Worm (Caenorhabditis elegans): ENCODE measurements around the gene Y38C1AA.7.
A peak's percentile ranks its signal among the peaks of the same experiment; 100 is the strongest.

Y38C1AA.7 gene

DNA sequence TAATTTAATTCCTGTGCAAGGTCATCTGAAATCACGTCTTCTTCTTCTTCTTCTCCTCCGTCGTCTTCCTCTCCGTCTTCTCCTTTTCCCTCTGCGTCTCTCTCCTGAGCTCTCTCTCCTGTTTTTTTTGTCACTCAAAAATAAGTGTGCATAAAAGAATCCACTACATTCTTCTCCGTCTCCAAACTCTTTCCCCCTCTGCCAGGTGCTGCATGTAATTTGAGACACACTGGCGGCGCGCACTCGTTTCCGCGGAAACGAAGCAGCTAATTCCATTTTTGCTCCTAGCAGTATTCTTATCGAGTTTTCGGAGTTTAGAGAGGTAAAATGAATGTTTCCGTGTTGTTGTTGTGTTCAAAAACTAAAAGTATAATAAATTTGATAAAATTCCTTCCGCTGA lies 27.3 kb downstream of the Y38C1AA.7 start:
- TF ChIP-seq ztf-29 (GFP tag; IDR thresholded peaks at IDR 0.05) (no peak), flt-1 (GFP tag; IDR thresholded peaks at IDR 0.05) (no peak), tab-1 (GFP tag; IDR thresholded peaks at IDR 0.05) (no peak), ref-1 (GFP tag; conservative IDR thresholded peaks at IDR 0.05) (no peak), klf-2 (GFP tag; conservative IDR thresholded peaks at IDR 0.05) (no peak), T22C8.4 (GFP tag; IDR thresholded peaks at IDR 0.05) (no peak), med-1 (GFP tag; optimal IDR thresholded peaks at IDR 0.05; ENCODE audit: insufficient read depth) (no peak), ztf-23 (GFP tag; IDR thresholded peaks at IDR 0.05) (no peak), cog-1 (tag; optimal IDR thresholded peaks at IDR 0.05) (no peak)

- TF ChIP-seq ref-1 (GFP tag; conservative IDR thresholded peaks at IDR 0.05) (no peak), flt-1 (GFP tag; IDR thresholded peaks at IDR 0.05) (no peak), T22C8.4 (GFP tag; IDR thresholded peaks at IDR 0.05) (no peak), med-1 (GFP tag; optimal IDR thresholded peaks at IDR 0.05; ENCODE audit: insufficient read depth) (no peak), tab-1 (GFP tag; IDR thresholded peaks at IDR 0.05) (no peak), klf-2 (GFP tag; conservative IDR thresholded peaks at IDR 0.05) (no peak), ztf-29 (GFP tag; IDR thresholded peaks at IDR 0.05) (no peak), ztf-23 (GFP tag; IDR thresholded peaks at IDR 0.05) (no peak), cog-1 (tag; optimal IDR thresholded peaks at IDR 0.05) (no peak)
Observed at ce11 chrIV:187336-187735, 28.6 kb downstream of the Y38C1AA.7 start.

- TF ChIP-seq tab-1 (GFP tag; IDR thresholded peaks at IDR 0.05) (no peak), ztf-29 (GFP tag; IDR thresholded peaks at IDR 0.05) (no peak)
Observed at ce11 chrIV:189087-189486, 30.3 kb downstream of the Y38C1AA.7 start.

- TF ChIP-seq med-1 (GFP tag; optimal IDR thresholded peaks at IDR 0.05; ENCODE audit: insufficient read depth) (no peak), T22C8.4 (GFP tag; IDR thresholded peaks at IDR 0.05) (no peak), cog-1 (tag; optimal IDR thresholded peaks at IDR 0.05) (peak; percentile 74), flt-1 (GFP tag; IDR thresholded peaks at IDR 0.05) (peak; percentile 84), ztf-23 (GFP tag; IDR thresholded peaks at IDR 0.05) (peak; percentile 70; the same call in 1 of the 2 replicates), ref-1 (GFP tag; conservative IDR thresholded peaks at IDR 0.05) (no peak), tab-1 (GFP tag; IDR thresholded peaks at IDR 0.05) (no peak), klf-2 (GFP tag; conservative IDR thresholded peaks at IDR 0.05) (no peak), ztf-29 (GFP tag; IDR thresholded peaks at IDR 0.05) (no peak)
Observed at ce11 chrIV:192046-192445, 33.3 kb downstream of the Y38C1AA.7 start, which contains the start of gene Y38C1AA.12. Gene Y38C1AA.12, plus strand, starts transcription at chrIV:192256.

DNA sequence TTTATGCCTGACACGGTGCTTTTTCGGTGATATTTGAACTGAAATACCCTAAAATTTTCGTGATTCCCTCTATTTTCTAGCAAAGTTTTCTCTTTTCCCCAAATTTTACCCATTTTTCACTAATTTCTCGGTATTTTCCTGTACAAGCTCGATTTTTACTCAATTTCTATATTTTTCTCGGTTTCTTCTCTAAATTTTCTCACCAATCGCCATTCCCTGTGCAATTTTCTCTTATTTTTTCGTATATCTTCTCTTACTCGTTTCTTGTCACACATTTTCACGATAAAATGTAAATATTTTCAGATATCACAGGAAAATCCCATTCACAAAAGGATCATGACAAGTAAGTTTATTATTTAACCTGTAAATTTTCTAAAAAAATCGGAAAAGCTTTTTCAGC lies 35.7 kb downstream of the Y38C1AA.7 start, which contains the start of gene csn-3:
Gene csn-3, plus strand, starts transcription at position 301 of the 400 bp plus-strand sequence.
- TF ChIP-seq ztf-23 (GFP tag; IDR thresholded peaks at IDR 0.05) (no peak), klf-2 (GFP tag; conservative IDR thresholded peaks at IDR 0.05) (no peak), ref-1 (GFP tag; conservative IDR thresholded peaks at IDR 0.05) (no peak), med-1 (GFP tag; optimal IDR thresholded peaks at IDR 0.05; ENCODE audit: insufficient read depth) (no peak), ztf-29 (GFP tag; IDR thresholded peaks at IDR 0.05) (no peak), flt-1 (GFP tag; IDR thresholded peaks at IDR 0.05) (no peak), tab-1 (GFP tag; IDR thresholded peaks at IDR 0.05) (no peak), T22C8.4 (GFP tag; IDR thresholded peaks at IDR 0.05) (no peak), cog-1 (tag; optimal IDR thresholded peaks at IDR 0.05) (no peak)

ce11 chrIV:202921-203652 lies 44.3 kb downstream of the Y38C1AA.7 start, which contains the start of gene gfrp-1:
Gene gfrp-1, plus strand, starts transcription at chrIV:203602.
- no peak for TF ChIP-seq ref-1 (GFP tag; conservative IDR thresholded peaks at IDR 0.05)
- no peak for TF ChIP-seq flt-1 (GFP tag; IDR thresholded peaks at IDR 0.05)
- no peak for TF ChIP-seq tab-1 (GFP tag; IDR thresholded peaks at IDR 0.05)
- no peak for TF ChIP-seq ztf-23 (GFP tag; IDR thresholded peaks at IDR 0.05)
- TF ChIP-seq med-1 (GFP tag; optimal IDR thresholded peaks at IDR 0.05; ENCODE audit: insufficient read depth), result no peak
- TF ChIP-seq klf-2 (GFP tag; conservative IDR thresholded peaks at IDR 0.05), result no peak
- TF ChIP-seq cog-1 (tag; optimal IDR thresholded peaks at IDR 0.05), result no peak
- no peak for TF ChIP-seq ztf-29 (GFP tag; IDR thresholded peaks at IDR 0.05)
- no peak for TF ChIP-seq T22C8.4 (GFP tag; IDR thresholded peaks at IDR 0.05)

DNA sequence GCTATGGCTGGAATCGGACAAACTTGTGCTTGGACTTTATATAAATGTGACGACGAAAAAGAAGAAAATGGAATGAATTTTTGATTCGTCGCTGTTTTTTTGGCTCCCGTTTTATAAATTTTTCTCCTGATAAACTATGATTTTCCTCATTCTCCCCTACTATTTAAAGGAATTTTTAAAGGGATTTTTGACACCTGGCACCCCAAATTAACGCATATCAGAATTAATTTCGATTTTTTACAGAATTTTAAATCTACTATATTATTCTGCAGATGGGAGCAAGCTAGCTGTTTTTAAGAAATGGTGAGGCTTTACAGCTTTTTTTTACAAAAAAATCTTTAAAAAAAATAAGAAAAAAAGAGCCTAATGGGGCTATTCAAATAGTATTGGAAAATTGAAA lies 46.2 kb downstream of the Y38C1AA.7 start, which contains the start of gene coa-1:
Gene coa-1, plus strand, starts transcription at position 301 of the 400 bp plus-strand sequence.
- TF ChIP-seq med-1 (GFP tag; optimal IDR thresholded peaks at IDR 0.05; ENCODE audit: insufficient read depth) (no peak), ref-1 (GFP tag; conservative IDR thresholded peaks at IDR 0.05) (no peak), ztf-29 (GFP tag; IDR thresholded peaks at IDR 0.05) (no peak), T22C8.4 (GFP tag; IDR thresholded peaks at IDR 0.05) (no peak), cog-1 (tag; optimal IDR thresholded peaks at IDR 0.05) (no peak), klf-2 (GFP tag; conservative IDR thresholded peaks at IDR 0.05) (no peak), tab-1 (GFP tag; IDR thresholded peaks at IDR 0.05) (no peak), ztf-23 (GFP tag; IDR thresholded peaks at IDR 0.05) (no peak)

DNA sequence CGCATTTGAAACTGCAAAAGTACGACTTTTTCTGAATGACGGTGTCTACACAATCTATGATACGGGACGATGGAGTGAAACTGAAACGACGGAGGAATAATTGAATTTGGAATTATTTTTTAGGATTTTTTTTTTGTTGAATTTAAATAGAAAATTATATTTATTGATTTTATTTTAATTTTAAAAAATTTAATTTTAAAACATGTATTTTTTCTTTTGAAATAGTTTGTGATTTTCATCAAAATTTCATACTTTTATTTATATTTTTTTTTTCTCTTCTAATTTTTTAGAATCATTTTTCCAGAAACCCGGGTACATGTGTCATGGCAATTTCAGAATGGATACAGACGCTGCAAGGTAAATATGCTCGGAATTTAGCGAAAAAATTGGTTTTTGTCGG lies 49.1 kb downstream of the Y38C1AA.7 start, which contains the start of gene Y38C1AA.1:
Gene Y38C1AA.1, plus strand, starts transcription at position 301 of the 400 bp plus-strand sequence.
- TF ChIP-seq ztf-29 (GFP tag; IDR thresholded peaks at IDR 0.05), result no peak
- TF ChIP-seq T22C8.4 (GFP tag; IDR thresholded peaks at IDR 0.05), result no peak
- TF ChIP-seq ztf-23 (GFP tag; IDR thresholded peaks at IDR 0.05), result no peak
- TF ChIP-seq tab-1 (GFP tag; IDR thresholded peaks at IDR 0.05), result no peak
- TF ChIP-seq med-1 (GFP tag; optimal IDR thresholded peaks at IDR 0.05; ENCODE audit: insufficient read depth), result no peak

All from whole organism, midembryonic.